Fruit fly (Drosophila melanogaster) whole organism, wandering third instar larva: ENCODE measurements around the gene SecCl.
A peak's percentile ranks its signal among the peaks of the same experiment; 100 is the strongest.

Source experiments
- Abd-B ChIP-seq: fragments of >200 bp; optimal IDR thresholded peaks from 2 replicates; lab custom pipeline; 2017; ENCODE audit warnings: missing biosample characterization, missing genetic modification characterization
- CG32264 ChIP-seq: fragments of 200-800 bp; sonication (Bioruptor generic); optimal IDR thresholded peaks from 2 replicates; lab custom pipeline; 2016; ENCODE audit warnings: missing biosample characterization, missing genetic modification characterization
- CG9705 ChIP-seq: fragments of 200-800 bp; sonication (Bioruptor generic); optimal IDR thresholded peaks from 2 replicates; lab custom pipeline; 2018; ENCODE audit warnings: missing biosample characterization, mild to moderate bottlenecking, missing genetic modification characterization
- Dfd ChIP-seq: fragments of >200 bp; optimal IDR thresholded peaks from 2 replicates; lab custom pipeline; 2017; ENCODE audit warnings: missing biosample characterization, missing genetic modification characterization
- Dif ChIP-seq: fragments of 200-275, 200-300 bp; sonication (Bioruptor generic); optimal IDR thresholded peaks from 2 replicates; lab custom pipeline; 2018; ENCODE audit warnings: missing biosample characterization, missing genetic modification characterization; ENCODE audit not compliant: partially characterized antibody
- GATAd ChIP-seq: sonication (Bioruptor generic); optimal IDR thresholded peaks from 2 replicates; lab custom pipeline; 2016; ENCODE audit warnings: missing biosample characterization, missing genetic modification characterization
- HLH106 ChIP-seq: fragments of 200-800 bp; optimal IDR thresholded peaks from 3 replicates; lab custom pipeline; 2019; ENCODE audit warnings: missing biosample characterization, mild to moderate bottlenecking, missing genetic modification characterization, moderate library complexity
- Hnf4 ChIP-seq: fragments of 200-800 bp; sonication (Bioruptor generic); optimal IDR thresholded peaks from 2 replicates; lab custom pipeline; 2016; ENCODE audit warnings: missing biosample characterization, mild to moderate bottlenecking, missing genetic modification characterization
- Hr78 ChIP-seq: fragments of >200 bp; optimal IDR thresholded peaks from 2 replicates; lab custom pipeline; 2017; ENCODE audit warnings: missing biosample characterization, missing genetic modification characterization
- Hr83 ChIP-seq: fragments of 200-300 bp; sonication (Bioruptor generic); optimal IDR thresholded peaks from 2 replicates; lab custom pipeline; 2016; ENCODE audit warnings: missing biosample characterization, mild to moderate bottlenecking, missing genetic modification characterization, moderate library complexity; ENCODE audit not compliant: poor library complexity, severe bottlenecking
- Jra ChIP-seq: sonication (Bioruptor generic); optimal IDR thresholded peaks from 2 replicates; lab custom pipeline; 2016; ENCODE audit warnings: missing biosample characterization, missing genetic modification characterization
- N ChIP-seq: fragments of >200 bp; optimal IDR thresholded peaks from 2 replicates; lab custom pipeline; 2018; ENCODE audit warnings: missing biosample characterization, missing external identifiers, missing genetic modification characterization
- OdsH ChIP-seq: fragments of 200-800 bp; sonication (Bioruptor generic); optimal IDR thresholded peaks from 2 replicates; lab custom pipeline; 2016; ENCODE audit warnings: missing biosample characterization, mild to moderate bottlenecking, missing genetic modification characterization
- Rel ChIP-seq, 2 experiments: fragments of 200-800 bp; sonication (Bioruptor generic) in 1 of 2; optimal IDR thresholded peaks; 2 replicates in 1 of 2; 3 replicates in 1 of 2; lab custom pipeline; 2016 to 2019; ENCODE audit warnings: mild to moderate bottlenecking in 2 of 2, missing biosample characterization in 2 of 2, missing genetic modification characterization in 2 of 2, moderate library complexity in 1 of 2
- Sp1 ChIP-seq: fragments of 200-800 bp; sonication (Bioruptor generic); optimal IDR thresholded peaks from 3 replicates; lab custom pipeline; 2019; ENCODE audit warnings: missing biosample characterization, mild to moderate bottlenecking, missing genetic modification characterization, moderate library complexity
- Vsx2 ChIP-seq: fragments of 200-300, 225-300 bp; sonication (Bioruptor generic); optimal IDR thresholded peaks from 2 replicates; lab custom pipeline; 2018; ENCODE audit warnings: missing biosample characterization, missing genetic modification characterization; ENCODE audit not compliant: partially characterized antibody
- br ChIP-seq: fragments of 200-800 bp; sonication (Bioruptor generic); optimal IDR thresholded peaks from 2 replicates; lab custom pipeline; 2016; ENCODE audit warnings: missing biosample characterization, missing genetic modification characterization
- brk ChIP-seq: fragments of 200-800 bp; sonication (Bioruptor generic); optimal IDR thresholded peaks from 2 replicates; lab custom pipeline; 2016; ENCODE audit warnings: missing biosample characterization, mild to moderate bottlenecking, missing genetic modification characterization
- dl ChIP-seq, 2 experiments: fragments of 175-275, 200-275 bp in 1 of 2; fragments of 200-275 bp in 1 of 2; sonication (Bioruptor generic); optimal IDR thresholded peaks; lab custom pipeline; 2018; ENCODE audit warnings: mild to moderate bottlenecking in 2 of 2, missing biosample characterization in 2 of 2, missing genetic modification characterization in 2 of 2, moderate library complexity in 2 of 2; ENCODE audit not compliant: partially characterized antibody in 2 of 2, insufficient read depth in 1 of 2
- dmrt93B ChIP-seq: fragments of 200-800 bp; sonication (Bioruptor generic); optimal IDR thresholded peaks from 2 replicates; lab custom pipeline; 2018; ENCODE audit warnings: missing biosample characterization, mild to moderate bottlenecking, missing genetic modification characterization
- dsf ChIP-seq: sonication (Bioruptor generic); optimal IDR thresholded peaks from 2 replicates; lab custom pipeline; 2016; ENCODE audit warnings: missing biosample characterization, missing genetic modification characterization, borderline replicate concordance
- ey ChIP-seq: fragments of 200-800 bp; sonication (Bioruptor generic); optimal IDR thresholded peaks from 2 replicates; lab custom pipeline; 2016; ENCODE audit warnings: missing biosample characterization, missing genetic modification characterization
- foxo ChIP-seq, 2 experiments: fragments of 200-800 bp; sonication (Bioruptor generic); optimal IDR thresholded peaks; 2 replicates in 1 of 2; 3 replicates in 1 of 2; lab custom pipeline; 2016 to 2017; ENCODE audit warnings: missing biosample characterization in 2 of 2, missing genetic modification characterization in 2 of 2
- fru ChIP-seq: fragments of 200-800 bp; sonication (Bioruptor generic); optimal IDR thresholded peaks from 3 replicates; lab custom pipeline; 2016; ENCODE audit warnings: missing biosample characterization, mild to moderate bottlenecking, missing genetic modification characterization
- h ChIP-seq: fragments of 200-800 bp; sonication (Bioruptor generic); optimal IDR thresholded peaks from 3 replicates; lab custom pipeline; 2016; ENCODE audit warnings: missing biosample characterization, mild to moderate bottlenecking, missing genetic modification characterization
- lola ChIP-seq: fragments of >200 bp; optimal IDR thresholded peaks from 2 replicates; lab custom pipeline; 2017; ENCODE audit warnings: missing biosample characterization, missing genetic modification characterization
- pan ChIP-seq: fragments of >200 bp; optimal IDR thresholded peaks from 2 replicates; lab custom pipeline; 2017
- psq ChIP-seq: fragments of 200-800 bp; sonication (Bioruptor generic); optimal IDR thresholded peaks from 3 replicates; lab custom pipeline; 2017; ENCODE audit warnings: missing biosample characterization, mild to moderate bottlenecking, missing genetic modification characterization, moderate library complexity
- rgr ChIP-seq: fragments of 200-800 bp; sonication (Bioruptor generic); optimal IDR thresholded peaks from 3 replicates; lab custom pipeline; 2016; ENCODE audit warnings: missing biosample characterization, mild to moderate bottlenecking, missing genetic modification characterization
- sage ChIP-seq: fragments of 200-800 bp; sonication (Bioruptor generic); optimal IDR thresholded peaks from 2 replicates; lab custom pipeline; 2016; ENCODE audit warnings: missing biosample characterization, mild to moderate bottlenecking, missing genetic modification characterization
- sv ChIP-seq: fragments of 200-800 bp; sonication (Bioruptor generic); optimal IDR thresholded peaks from 3 replicates; lab custom pipeline; 2016; ENCODE audit warnings: missing biosample characterization, missing genetic modification characterization
- tai ChIP-seq: sonication (Bioruptor generic); optimal IDR thresholded peaks from 2 replicates; lab custom pipeline; 2016; ENCODE audit warnings: missing biosample characterization, missing genetic modification characterization
- woc ChIP-seq: sonication (Bioruptor generic); optimal IDR thresholded peaks from 2 replicates; lab custom pipeline; 2016; ENCODE audit warnings: missing biosample characterization, mild to moderate bottlenecking, missing genetic modification characterization

Gene SecCl

dm6 chr3L:17421319-17421718 is 48.6 kb upstream of the SecCl start, which contains the start of gene blot:
blot (minus strand) TSS chr3L:17421514.
- TF ChIP-seq foxo (GFP tag; optimal IDR thresholded peaks at IDR 0.05; lab: Kevin White, UChicago), result no peak
- TF ChIP-seq OdsH (GFP tag; lab: Kevin White, UChicago), result no peak
- no peak for TF ChIP-seq Dfd (GFP tag; lab: Kevin White, UChicago)
- peak; percentile 70 for TF ChIP-seq Vsx2 (GFP tag; lab: Kevin White, UChicago)
- peak; percentile 96 for TF ChIP-seq Dif (GFP tag; lab: Kevin White, UChicago)
- TF ChIP-seq Abd-B (GFP tag; lab: Kevin White, UChicago), result no peak
- TF ChIP-seq Hr83 (GFP tag; lab: Kevin White, UChicago), result peak; percentile 57
- TF ChIP-seq Hr78 (GFP tag; lab: Kevin White, UChicago), result no peak
- no peak for TF ChIP-seq GATAd (GFP tag; lab: Kevin White, UChicago)
- TF ChIP-seq Hnf4 (GFP tag; lab: Kevin White, UChicago), result no peak
- TF ChIP-seq Sp1 (GFP tag; lab: Kevin White, UChicago), result peak; percentile 12
- TF ChIP-seq dl (GFP tag; optimal IDR thresholded peaks at IDR 0.05; lab: Kevin White, UChicago; ENCODE audit: insufficient read depth in 1 of 2, partially characterized antibody in 2 of 2), result peak; percentile 93 to 94
- TF ChIP-seq dsf (GFP tag; lab: Kevin White, UChicago), result no peak
- TF ChIP-seq N, result no peak
- TF ChIP-seq fru (GFP tag; lab: Kevin White, UChicago), result no peak
- peak; percentile 6 for TF ChIP-seq Rel (GFP tag; optimal IDR thresholded peaks at IDR 0.05; lab: Kevin White, UChicago)
- TF ChIP-seq Rel (tag; optimal IDR thresholded peaks at IDR 0.05; lab: Kevin White, UChicago), result no peak
- TF ChIP-seq rgr, result peak; percentile 15

dm6 chr3L:17425132-17425713 is 44.7 kb upstream of the SecCl start, which contains the start of the genes Sec3 and COX7B:
Sec3 (minus strand) TSS chr3L:17425217.
COX7B (plus strand) TSS chr3L:17425477.
- TF ChIP-seq ey (GFP tag; lab: Kevin White, UChicago), result peak; percentile 65
- peak; percentile 40 for TF ChIP-seq OdsH (GFP tag; lab: Kevin White, UChicago)
- TF ChIP-seq sage (GFP tag; lab: Kevin White, UChicago), result peak; percentile 63
- TF ChIP-seq foxo (GFP tag; optimal IDR thresholded peaks at IDR 0.05; lab: Kevin White, UChicago), result peak in 1 of 2 experiments; percentile 83
- TF ChIP-seq pan (lab: Kevin White, UChicago), result no peak
- TF ChIP-seq br (GFP tag; lab: Kevin White, UChicago), result peak; percentile 69
- no peak for TF ChIP-seq tai (GFP tag; lab: Kevin White, UChicago)
- TF ChIP-seq woc (GFP tag; lab: Kevin White, UChicago), result peak; percentile 85
- no peak for TF ChIP-seq Dfd (GFP tag; lab: Kevin White, UChicago)
- TF ChIP-seq lola (GFP tag; lab: Kevin White, UChicago), result no peak
- TF ChIP-seq CG9705 (GFP tag; lab: Kevin White, UChicago), result peak; percentile 70
- peak; percentile 80 for TF ChIP-seq HLH106 (tag; lab: Kevin White, UChicago)
- no peak for TF ChIP-seq GATAd (GFP tag; lab: Kevin White, UChicago)
- TF ChIP-seq psq (GFP tag; lab: Kevin White, UChicago), result peak; percentile 47
- peak; percentile 77 for TF ChIP-seq rgr
- peak; percentile 79 for TF ChIP-seq Jra (GFP tag; lab: Kevin White, UChicago)
- peak; percentile 71 for TF ChIP-seq fru (GFP tag; lab: Kevin White, UChicago)
- peak; percentile 78 for TF ChIP-seq Hnf4 (GFP tag; lab: Kevin White, UChicago)
- TF ChIP-seq h (GFP tag; lab: Kevin White, UChicago), result peak; percentile 86
- peak; percentile 33 for TF ChIP-seq dmrt93B (GFP tag; lab: Kevin White, UChicago)
- TF ChIP-seq Sp1 (GFP tag; lab: Kevin White, UChicago), result peak; percentile 67
- TF ChIP-seq dsf (GFP tag; lab: Kevin White, UChicago), result peak; percentile 67
- TF ChIP-seq Hr83 (GFP tag; lab: Kevin White, UChicago), result peak; percentile 58
- no peak for TF ChIP-seq dl (GFP tag; optimal IDR thresholded peaks at IDR 0.05; lab: Kevin White, UChicago; ENCODE audit: insufficient read depth in 1 of 2, partially characterized antibody in 2 of 2)
- TF ChIP-seq sv (GFP tag; lab: Kevin White, UChicago), result peak; percentile 69
- peak; percentile 68 for TF ChIP-seq brk (GFP tag; lab: Kevin White, UChicago)
- TF ChIP-seq Rel (GFP tag; optimal IDR thresholded peaks at IDR 0.05; lab: Kevin White, UChicago), result no peak
- peak; percentile 37 for TF ChIP-seq Rel (tag; optimal IDR thresholded peaks at IDR 0.05; lab: Kevin White, UChicago)
- peak; percentile 19 for TF ChIP-seq CG32264 (GFP tag; lab: Kevin White, UChicago)
